Worm (Caenorhabditis elegans) whole organism, L1 larva: ENCODE data around the gene R04B5.6.

Source experiments
- C04F5.9 ChIP-seq: sonication (generic microtip); optimal IDR thresholded peaks from 2 replicates; lab custom pipeline; 2016; ENCODE audit warnings: missing genetic modification characterization, missing compliant biosample characterization
- C16A3.4 ChIP-seq: fragments of 150-350 bp; optimal IDR thresholded peaks from 2 replicates; lab custom pipeline; 2014; ENCODE audit warnings: missing biosample characterization, missing genetic modification characterization
- C34B4.2 ChIP-seq: sonication (generic microtip); optimal IDR thresholded peaks from 2 replicates; lab custom pipeline; 2017; ENCODE audit warnings: mild to moderate bottlenecking, missing genetic modification characterization, missing compliant biosample characterization
- alr-1 ChIP-seq: fragments of 200-800 bp; sonication (Bioruptor generic); optimal IDR thresholded peaks from 2 replicates; lab custom pipeline; 2018; ENCODE audit warnings: borderline replicate concordance, mild to moderate bottlenecking, missing genetic modification characterization, missing compliant biosample characterization
- aly-2 ChIP-seq: fragments of 150-350 bp; optimal IDR thresholded peaks from 2 replicates; lab custom pipeline; 2014; ENCODE audit warnings: missing biosample characterization, missing genetic modification characterization
- blmp-1 ChIP-seq: fragments of 150-350 bp; optimal IDR thresholded peaks from 2 replicates; lab custom pipeline; 2014; ENCODE audit warnings: missing biosample characterization, missing genetic modification characterization
- ceh-8 ChIP-seq: fragments of 200-800 bp; sonication (Bioruptor generic); optimal IDR thresholded peaks from 2 replicates; lab custom pipeline; 2018; ENCODE audit warnings: mild to moderate bottlenecking, missing genetic modification characterization, moderate library complexity, missing compliant biosample characterization
- ceh-82 ChIP-seq, 3 experiments: fragments of 150-350 bp in 1 of 3; sonication (generic microtip) in 2 of 3; optimal IDR thresholded peaks; 2 replicates each; lab custom pipeline; 2014 to 2017; ENCODE audit warnings: missing biosample characterization in 3 of 3, missing genetic modification characterization in 3 of 3
- ceh-88 ChIP-seq: fragments of 200-800 bp; sonication (Bioruptor generic); IDR thresholded peaks from 2 replicates; pipeline ENCODE4 v1.3.6; 2022; ENCODE audit warnings: missing genetic modification characterization, missing compliant biosample characterization
- dpl-1 ChIP-seq, 3 experiments: fragments of 150-350 bp in 2 of 3; sonication (generic microtip) in 1 of 3; optimal IDR thresholded peaks; 2 replicates each; lab custom pipeline; 2014 to 2017; ENCODE audit warnings: missing biosample characterization in 3 of 3, missing genetic modification characterization in 3 of 3, missing genetic modification reagents in 3 of 3
- efl-1 ChIP-seq, 4 experiments: fragments of 150-350 bp; optimal IDR thresholded peaks in 3 of 4; peaks in 1 of 4; 1 replicate in 1 of 4; 2 replicates in 3 of 4; lab custom pipeline; 2014; ENCODE audit warnings: missing biosample characterization in 2 of 4, missing genetic modification characterization in 2 of 4, missing genetic modification reagents in 2 of 4
- efl-3 ChIP-seq: fragments of 200-800 bp; sonication (Bioruptor generic); optimal IDR thresholded peaks from 2 replicates; lab custom pipeline; 2018; ENCODE audit warnings: mild to moderate bottlenecking, missing genetic modification characterization, missing compliant biosample characterization
- elt-2 ChIP-seq: sonication (generic microtip); optimal IDR thresholded peaks from 2 replicates; lab custom pipeline; 2016; ENCODE audit warnings: missing genetic modification characterization, mild to moderate bottlenecking, inconsistent platforms, missing compliant biosample characterization, missing genetic modification reagents
- elt-3 ChIP-seq, 6 experiments: fragments of 150-350 bp in 1 of 6; sonication (generic microtip); optimal IDR thresholded peaks; 2 replicates each; lab custom pipeline; 2017 to 2018; ENCODE audit warnings: missing biosample characterization in 6 of 6, missing genetic modification characterization in 6 of 6, inconsistent platforms in 1 of 6
- fkh-8 ChIP-seq: sonication (generic microtip); optimal IDR thresholded peaks from 2 replicates; lab custom pipeline; 2016; ENCODE audit warnings: mild to moderate bottlenecking, missing genetic modification characterization, missing compliant biosample characterization
- fos-1 ChIP-seq: fragments of 150-350 bp; optimal IDR thresholded peaks from 2 replicates; lab custom pipeline; 2014; ENCODE audit warnings: missing biosample characterization, missing genetic modification characterization
- grh-1 ChIP-seq: fragments of 200-800 bp; sonication (Bioruptor generic); IDR thresholded peaks from 2 replicates; pipeline ENCODE4 v1.3.6; 2022; ENCODE audit warnings: missing genetic modification reagents, missing genetic modification characterization, missing compliant biosample characterization
- hlh-4 ChIP-seq: sonication (generic microtip); optimal IDR thresholded peaks from 2 replicates; lab custom pipeline; 2016; ENCODE audit warnings: mild to moderate bottlenecking, missing genetic modification characterization, missing compliant biosample characterization
- lin-14 ChIP-seq: fragments of 200-800 bp; sonication (Bioruptor generic); optimal IDR thresholded peaks from 2 replicates; lab custom pipeline; 2018; ENCODE audit warnings: mild to moderate bottlenecking, missing genetic modification characterization, moderate library complexity, missing compliant biosample characterization
- lin-15B ChIP-seq: fragments of 150-350 bp; sonication (generic microtip); optimal IDR thresholded peaks from 3 replicates; lab custom pipeline; 2014; ENCODE audit warnings: missing biosample characterization, missing genetic modification characterization
- lin-35 ChIP-seq, 2 experiments: fragments of 150-350 bp; optimal IDR thresholded peaks; 2 replicates each; lab custom pipeline; 2014; ENCODE audit warnings: missing biosample characterization in 2 of 2, missing genetic modification characterization in 2 of 2, missing genetic modification reagents in 2 of 2
- lin-39 ChIP-seq: fragments of 150-350 bp; optimal IDR thresholded peaks from 2 replicates; lab custom pipeline; 2014; ENCODE audit warnings: missing biosample characterization, missing genetic modification reagents, missing genetic modification characterization
- lsy-2 ChIP-seq, 2 experiments: fragments of 150-350 bp; optimal IDR thresholded peaks; 2 replicates each; lab custom pipeline; 2014; ENCODE audit warnings: missing biosample characterization in 2 of 2, missing genetic modification characterization in 2 of 2
- mab-9 ChIP-seq: fragments of 200-800 bp; sonication (Bioruptor generic); IDR thresholded peaks from 2 replicates; pipeline ENCODE4 v1.3.6; 2022; ENCODE audit warnings: missing genetic modification reagents, missing genetic modification characterization, missing compliant biosample characterization
- mep-1 ChIP-seq: fragments of 150-350 bp; optimal IDR thresholded peaks from 2 replicates; lab custom pipeline; 2014; ENCODE audit warnings: missing biosample characterization, missing genetic modification characterization
- nhr-11 ChIP-seq: fragments of 150-350 bp; optimal IDR thresholded peaks from 2 replicates; lab custom pipeline; 2014; ENCODE audit warnings: missing biosample characterization, missing genetic modification characterization
- nhr-12 ChIP-seq: sonication (generic microtip); optimal IDR thresholded peaks from 2 replicates; lab custom pipeline; 2017; ENCODE audit warnings: missing biosample characterization, missing genetic modification characterization
- nhr-20 ChIP-seq: sonication (generic microtip); optimal IDR thresholded peaks from 2 replicates; lab custom pipeline; 2016; ENCODE audit warnings: mild to moderate bottlenecking, missing genetic modification characterization, missing compliant biosample characterization
- nhr-71 ChIP-seq: sonication (generic microtip); optimal IDR thresholded peaks from 2 replicates; lab custom pipeline; 2016; ENCODE audit warnings: mild to moderate bottlenecking, missing genetic modification characterization, moderate library complexity, missing compliant biosample characterization
- nhr-76 ChIP-seq: sonication (generic microtip); optimal IDR thresholded peaks from 2 replicates; lab custom pipeline; 2017; ENCODE audit warnings: missing biosample characterization, missing genetic modification characterization
- nhr-85 ChIP-seq: sonication (generic microtip); peaks from one replicate; lab custom pipeline; 2016; ENCODE audit warnings: missing genetic modification characterization, inconsistent platforms, missing compliant biosample characterization
- pax-3 ChIP-seq: fragments of 200-800 bp; sonication (Bioruptor generic); optimal IDR thresholded peaks from 2 replicates; lab custom pipeline; 2018; ENCODE audit warnings: mild to moderate bottlenecking, missing genetic modification characterization, moderate library complexity, missing compliant biosample characterization
- skn-1 ChIP-seq: fragments of 150-350 bp; optimal IDR thresholded peaks from 2 replicates; lab custom pipeline; 2014; ENCODE audit warnings: missing biosample characterization, missing genetic modification characterization
- snpc-4 ChIP-seq: fragments of 150-350 bp; optimal IDR thresholded peaks from 2 replicates; lab custom pipeline; 2014; ENCODE audit warnings: missing biosample characterization, missing genetic modification characterization
- snu-23 ChIP-seq: sonication (generic microtip); optimal IDR thresholded peaks from 2 replicates; lab custom pipeline; 2016; ENCODE audit warnings: missing genetic modification characterization, missing compliant biosample characterization
- sox-4 ChIP-seq: sonication (generic microtip); optimal IDR thresholded peaks from 2 replicates; lab custom pipeline; 2016; ENCODE audit warnings: missing genetic modification characterization, missing compliant biosample characterization
- swsn-7 ChIP-seq: sonication (generic microtip); optimal IDR thresholded peaks from 2 replicates; lab custom pipeline; 2016; ENCODE audit warnings: missing genetic modification characterization, missing compliant biosample characterization
- tbx-2 ChIP-seq: sonication (generic microtip); optimal IDR thresholded peaks from 2 replicates; lab custom pipeline; 2016; ENCODE audit warnings: missing genetic modification characterization, missing compliant biosample characterization
- xbp-1 ChIP-seq: sonication (generic microtip); optimal IDR thresholded peaks from 2 replicates; lab custom pipeline; 2016; ENCODE audit warnings: missing genetic modification characterization, missing compliant biosample characterization

Gene R04B5.6

ce11 chrV:10124799-10125548 is 40.0 kb downstream of the R04B5.6 start, which contains the start of gene C08B6.10:
Gene C08B6.10 (plus strand): TSS chrV:10125498.
- TF ChIP-seq elt-2 (tag; lab: Kevin White, UChicago) (peak; percentile 34), blmp-1 (tag; lab: Kevin White, UChicago) (peak; percentile 19), nhr-12 (tag; lab: Kevin White, UChicago) (no peak), C34B4.2 (tag; lab: Kevin White, UChicago) (no peak), elt-3 (tag; optimal IDR thresholded peaks at IDR 0.05; lab: Kevin White, UChicago) (peak in 1 of 6 experiments; percentile 23)

ce11 chrV:10130195-10130594 is 45.2 kb downstream of the R04B5.6 start, which contains the start of gene aos-1:
Gene aos-1 (minus strand): TSS chrV:10130295.
- TF ChIP-seq aly-2 (tag; lab: Kevin White, UChicago) = no peak
- no peak for TF ChIP-seq tbx-2 (tag; lab: Kevin White, UChicago)
- TF ChIP-seq lin-14 = no peak
- TF ChIP-seq nhr-76 (tag; lab: Kevin White, UChicago) = no peak
- no peak for TF ChIP-seq efl-3 (GFP tag; lab: Kevin White, UChicago)

- TF ChIP-seq sox-4 (tag; lab: Kevin White, UChicago) (no peak), lin-39 (tag; lab: Kevin White, UChicago) (no peak), nhr-11 (tag; lab: Kevin White, UChicago) (no peak), fkh-8 (tag; lab: Kevin White, UChicago) (no peak), C04F5.9 (tag; lab: Kevin White, UChicago) (no peak), mab-9 (GFP tag; lab: Robert Waterston, UW) (no peak), C34B4.2 (tag; lab: Kevin White, UChicago) (no peak), fos-1 (tag; lab: Kevin White, UChicago) (no peak), alr-1 (tag; lab: Kevin White, UChicago) (no peak), pax-3 (tag; lab: Kevin White, UChicago) (no peak), ceh-82 (tag; optimal IDR thresholded peaks at IDR 0.05; lab: Kevin White, UChicago) (no peak), swsn-7 (no peak), mep-1 (tag; lab: Kevin White, UChicago) (no peak), efl-3 (GFP tag; lab: Kevin White, UChicago) (no peak), ceh-8 (no peak)
These were observed 48.3 kb downstream of the R04B5.6 start for ce11 chrV:10133277-10133676.

ce11 chrV:10134077-10134693 is 49.2 kb downstream of the R04B5.6 start, which contains the start of the genes C08B6.18, wdr-20 and C08B6.8:
Gene C08B6.18 (minus strand): TSS chrV:10134127.
Gene wdr-20 (minus strand): TSS chrV:10134158.
Gene C08B6.8 (plus strand): TSS chrV:10134643.
- TF ChIP-seq grh-1 (GFP tag; lab: Robert Waterston, UW) (no peak), C16A3.4 (tag; lab: Kevin White, UChicago) (peak; percentile 47), blmp-1 (tag; lab: Kevin White, UChicago) (peak; percentile 19), nhr-20 (tag; lab: Kevin White, UChicago) (peak; percentile 4), dpl-1 (GFP tag; optimal IDR thresholded peaks at IDR 0.05; lab: Kevin White, UChicago) (peak in 2 of 3 experiments; percentile 21 to 58), elt-3 (tag; optimal IDR thresholded peaks at IDR 0.05; lab: Kevin White, UChicago) (peak in 1 of 6 experiments; percentile 8), lsy-2 (tag; optimal IDR thresholded peaks at IDR 0.05; lab: Kevin White, UChicago) (peak; percentile 21 to 65), hlh-4 (tag; lab: Kevin White, UChicago) (no peak), ceh-88 (GFP tag; lab: Robert Waterston, UW) (no peak), skn-1 (tag; lab: Kevin White, UChicago) (peak; percentile 42), lin-35 (GFP tag; optimal IDR thresholded peaks at IDR 0.05; lab: Kevin White, UChicago) (peak; percentile 46 to 69), nhr-71 (peak; percentile 3), snpc-4 (tag; lab: Kevin White, UChicago) (peak; percentile 61), efl-1 (optimal IDR thresholded peaks at IDR 0.05; lab: Kevin White, UChicago) (peak; percentile 28 to 30), efl-1 (GFP tag; optimal IDR thresholded peaks at IDR 0.05 in 1 of 2; lab: Kevin White, UChicago) (peak; percentile 42 to 87), snu-23 (GFP tag; lab: Kevin White, UChicago) (peak; percentile 15), nhr-85 (no peak), lin-15B (tag; lab: Kevin White, UChicago) (peak; percentile 65), xbp-1 (no peak)
- TF ChIP-seq, all 84 proteins: peak for 13
